Worm (Caenorhabditis elegans): ENCODE data around the gene pmp-1.

Gene pmp-1

ce11 chrII:6833781-6834339 lies 49.7 kb downstream of the pmp-1 start (continued):
- TF ChIP-seq F26F4.8 (GFP tag; conservative IDR thresholded peaks at IDR 0.05), result no peak
- no peak for TF ChIP-seq ztf-11 (tag; optimal IDR thresholded peaks at IDR 0.05)
- peak; percentile 74 for TF ChIP-seq nhr-28 (tag; optimal IDR thresholded peaks at IDR 0.05)
- peak; percentile 73 for TF ChIP-seq mxl-3 (GFP tag; optimal IDR thresholded peaks at IDR 0.05)
- TF ChIP-seq hmg-1.1 (GFP tag; IDR thresholded peaks at IDR 0.05), result peak; percentile 43
- TF ChIP-seq ceh-28 (tag; optimal IDR thresholded peaks at IDR 0.05), result no peak
- TF ChIP-seq hlh-30 (tag; optimal IDR thresholded peaks at IDR 0.05; ENCODE audit: insufficient read depth), result peak; percentile 66

ce11 chrII:6832695-6833389 lies 50.7 kb downstream of the pmp-1 start:
- TF ChIP-seq ceh-20 (GFP tag; IDR thresholded peaks at IDR 0.05) (no peak), rbr-2 (tag; optimal IDR thresholded peaks at IDR 0.05) (no peak), hmg-1.1 (GFP tag; IDR thresholded peaks at IDR 0.05) (0 out of 2 replicates have a peak, but pooled peaks have one; percentile 12), snpc-4 (tag; optimal IDR thresholded peaks at IDR 0.05) (no peak), D1046.2 (GFP tag; IDR thresholded peaks at IDR 0.05) (no peak), set-16 (GFP tag; IDR thresholded peaks at IDR 0.05) (peak; percentile 34; the same call in 1 of the 2 replicates), F10B5.3 (tag; optimal IDR thresholded peaks at IDR 0.05) (no peak), nhr-76 (tag; optimal IDR thresholded peaks at IDR 0.05) (no peak), vab-7 (GFP tag; IDR thresholded peaks at IDR 0.05) (no peak), ZK546.5 (tag; optimal IDR thresholded peaks at IDR 0.05) (no peak), aha-1 (tag) (peak; percentile 55), unc-62 (GFP tag; optimal IDR thresholded peaks at IDR 0.05 in 1 of 2) (peak in 1 of 2 experiments; percentile 76), unc-62 (tag; optimal IDR thresholded peaks at IDR 0.05) (no peak), ceh-32 (tag; optimal IDR thresholded peaks at IDR 0.05; ENCODE audit: poor library complexity) (no peak), spr-3 (GFP tag; optimal IDR thresholded peaks at IDR 0.05) (no peak), hlh-30 (tag; optimal IDR thresholded peaks at IDR 0.05; ENCODE audit: insufficient read depth) (peak; percentile 19), cey-2 (tag; optimal IDR thresholded peaks at IDR 0.05; ENCODE audit: borderline replicate concordance, insufficient read depth) (no peak), Y5F2A.4 (GFP tag; optimal IDR thresholded peaks at IDR 0.05) (no peak), lsy-2 (tag; optimal IDR thresholded peaks at IDR 0.05) (no peak), unc-130 (GFP tag; optimal IDR thresholded peaks at IDR 0.05) (no peak), hlh-11 (tag; optimal IDR thresholded peaks at IDR 0.05) (peak; percentile 23), mdl-1 (tag; optimal IDR thresholded peaks at IDR 0.05) (peak in 1 of 2 experiments; percentile 8), nhr-28 (tag; optimal IDR thresholded peaks at IDR 0.05) (no peak), lin-38 (GFP tag; IDR thresholded peaks at IDR 0.05) (no peak), skn-1 (tag; optimal IDR thresholded peaks at IDR 0.05) (no peak), daf-16 (GFP tag; optimal IDR thresholded peaks at IDR 0.05) (peak in 1 of 2 experiments; percentile 17), daf-16 (tag; optimal IDR thresholded peaks at IDR 0.05) (no peak), mxl-3 (GFP tag; optimal IDR thresholded peaks at IDR 0.05) (peak; percentile 7)

ce11 chrII:6832207-6832606 lies 51.3 kb downstream of the pmp-1 start:
- TF ChIP-seq jun-1 (tag; optimal IDR thresholded peaks at IDR 0.05), result no peak
- peak; percentile 51 for TF ChIP-seq ces-1 (GFP tag; optimal IDR thresholded peaks at IDR 0.05)

- TF ChIP-seq pha-4 (GFP tag; IDR thresholded peaks at IDR 0.05), result no peak
- peak; percentile 10 for TF ChIP-seq pha-4 (tag; optimal IDR thresholded peaks at IDR 0.05)
- peak in 1 of 2 experiments; percentile 16 for TF ChIP-seq unc-62 (GFP tag; optimal IDR thresholded peaks at IDR 0.05 in 1 of 2)
- no peak for TF ChIP-seq unc-62 (tag; optimal IDR thresholded peaks at IDR 0.05)
- TF ChIP-seq daf-16 (GFP tag; optimal IDR thresholded peaks at IDR 0.05), result no peak
- peak; percentile 29 for TF ChIP-seq daf-16 (tag; optimal IDR thresholded peaks at IDR 0.05)
- TF ChIP-seq aha-1 (tag), result peak; percentile 93
- TF ChIP-seq nhr-28 (tag; optimal IDR thresholded peaks at IDR 0.05), result peak; percentile 19
- no peak for TF ChIP-seq T20F7.1 (GFP tag; optimal IDR thresholded peaks at IDR 0.05)
- no peak for TF ChIP-seq skn-1 (tag; optimal IDR thresholded peaks at IDR 0.05)
- TF ChIP-seq mes-2 (tag; optimal IDR thresholded peaks at IDR 0.05; ENCODE audit: poor library complexity, severe bottlenecking), result peak; percentile 9
These were observed 51.9 kb downstream of the pmp-1 start for ce11 chrII:6831531-6832201.

Data from whole organism, L4 larva.